Fruit fly (Drosophila melanogaster): ENCODE measurements around the gene tefu.
A peak's percentile ranks its signal among the peaks of the same experiment; 100 is the strongest.

tefu gene

DNA sequence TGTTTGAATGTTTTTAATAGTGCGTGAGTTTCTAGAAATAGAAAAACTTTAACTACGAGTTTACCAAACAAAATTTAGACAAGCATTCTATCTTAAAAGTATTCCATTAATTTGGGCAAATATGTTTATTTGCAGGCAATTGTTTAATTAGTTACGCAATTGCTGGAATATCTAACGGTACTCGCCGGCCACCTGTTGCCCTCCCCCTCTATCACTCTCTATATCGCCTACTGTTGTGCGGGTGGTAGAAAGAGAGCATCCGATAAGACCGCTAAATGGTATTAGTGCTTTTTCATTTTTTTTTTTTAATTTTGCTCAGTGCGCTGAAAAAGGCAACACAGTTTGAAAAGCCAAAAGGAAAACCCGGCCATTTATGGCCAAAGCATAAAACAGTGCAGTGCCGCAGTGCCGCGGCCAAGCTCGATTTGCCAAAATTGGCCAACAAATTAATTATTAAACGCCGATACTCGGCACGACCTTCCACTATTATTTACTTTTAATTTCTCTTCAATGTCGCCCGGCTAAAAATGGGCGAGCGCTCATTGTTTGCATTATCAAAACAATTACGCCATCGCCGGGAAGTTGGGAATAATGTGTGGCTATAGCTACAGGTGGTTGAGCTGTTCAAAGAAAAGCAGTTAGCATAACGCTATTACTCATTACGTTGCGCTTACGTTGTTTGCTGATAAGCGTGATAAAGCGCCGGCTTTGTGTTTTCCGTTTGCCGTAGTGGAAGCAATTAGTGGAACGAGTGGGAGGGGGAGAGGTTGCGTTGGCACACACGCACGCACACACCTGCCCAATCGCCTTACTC lies 48.0 kb upstream of the tefu start:
- TF ChIP-seq D19A (tag; optimal IDR thresholded peaks at IDR 0.05): no peak
- TF ChIP-seq CG4617 (GFP tag; optimal IDR thresholded peaks at IDR 0.05; ENCODE audit: borderline replicate concordance): no peak
- no peak for TF ChIP-seq Stat92E (GFP tag; optimal IDR thresholded peaks at IDR 0.05)
- TF ChIP-seq CG17912 (GFP tag; optimal IDR thresholded peaks at IDR 0.05): peak; percentile 32
- no peak for TF ChIP-seq CG7372 (GFP tag; IDR thresholded peaks at IDR 0.05)
- TF ChIP-seq jing (GFP tag; optimal IDR thresholded peaks at IDR 0.05): no peak
- TF ChIP-seq CG31224 (GFP tag; IDR thresholded peaks at IDR 0.05): no peak
- TF ChIP-seq Adf1 (GFP tag; IDR thresholded peaks at IDR 0.05): no peak
- no peak for TF ChIP-seq ab (GFP tag; optimal IDR thresholded peaks at IDR 0.05)
- no peak for TF ChIP-seq sr (GFP tag; IDR thresholded peaks at IDR 0.05)
- no peak for TF ChIP-seq CG30020 (tag; optimal IDR thresholded peaks at IDR 0.05)
- peak; percentile 25 for TF ChIP-seq cwo (GFP tag; optimal IDR thresholded peaks at IDR 0.05)
- no peak for TF ChIP-seq otp (GFP tag; IDR thresholded peaks at IDR 0.05)
- no peak for TF ChIP-seq CG14860 (GFP tag; IDR thresholded peaks at IDR 0.05; ENCODE audit: partially characterized antibody)
- no peak for TF ChIP-seq HLHmδ (GFP tag; optimal IDR thresholded peaks at IDR 0.05)
- no peak for TF ChIP-seq CG7357 (GFP tag; IDR thresholded peaks at IDR 0.05)
- TF ChIP-seq CG7556 (GFP tag; optimal IDR thresholded peaks at IDR 0.05): no peak
- TF ChIP-seq psq (GFP tag; optimal IDR thresholded peaks at IDR 0.05): no peak
- no peak for TF ChIP-seq Ada2b (GFP tag; IDR thresholded peaks at IDR 0.05)
- TF ChIP-seq CG17829 (tag; optimal IDR thresholded peaks at IDR 0.05): no peak
- no peak for TF ChIP-seq BEAF-32 (GFP tag; optimal IDR thresholded peaks at IDR 0.05)
- TF ChIP-seq CG10267 (tag; optimal IDR thresholded peaks at IDR 0.05): no peak
- TF ChIP-seq CG33557 (GFP tag; optimal IDR thresholded peaks at IDR 0.05): no peak
- no peak for TF ChIP-seq CG3995 (GFP tag; optimal IDR thresholded peaks at IDR 0.05)
- TF ChIP-seq so (GFP tag; IDR thresholded peaks at IDR 0.05): no peak
- no peak for TF ChIP-seq CG15601 (tag; optimal IDR thresholded peaks at IDR 0.05)
- TF ChIP-seq CG10959 (GFP tag; IDR thresholded peaks at IDR 0.05): no peak
- peak; percentile 78 for TF ChIP-seq kah (GFP tag; optimal IDR thresholded peaks at IDR 0.05)
- TF ChIP-seq cas (GFP tag; IDR thresholded peaks at IDR 0.05): no peak
- TF ChIP-seq gcm (GFP tag; optimal IDR thresholded peaks at IDR 0.05): no peak
- no peak for TF ChIP-seq CG8089 (GFP tag; optimal IDR thresholded peaks at IDR 0.05)
- no peak for TF ChIP-seq hb (GFP tag; IDR thresholded peaks at IDR 0.05; ENCODE audit: partially characterized antibody)
- TF ChIP-seq Antp (GFP tag; optimal IDR thresholded peaks at IDR 0.05): no peak
- TF ChIP-seq CG11085 (GFP tag; IDR thresholded peaks at IDR 0.05): no peak
- no peak for TF ChIP-seq E2f2 (GFP tag; IDR thresholded peaks at IDR 0.05)
- TF ChIP-seq ssp (GFP tag; IDR thresholded peaks at IDR 0.05): no peak
- no peak for TF ChIP-seq fru (optimal IDR thresholded peaks at IDR 0.05)
- TF ChIP-seq Hr3 (GFP tag; optimal IDR thresholded peaks at IDR 0.05): no peak
- no peak for TF ChIP-seq CG12155 (GFP tag; optimal IDR thresholded peaks at IDR 0.05)
- TF ChIP-seq CG11398 (GFP tag; optimal IDR thresholded peaks at IDR 0.05): no peak
- TF ChIP-seq CG11456 (GFP tag; IDR thresholded peaks at IDR 0.05): no peak
- peak; percentile 19 for TF ChIP-seq sug (tag; optimal IDR thresholded peaks at IDR 0.05)
- no peak for TF ChIP-seq twi (tag; optimal IDR thresholded peaks at IDR 0.05)
- no peak for TF ChIP-seq Ssrp (tag; optimal IDR thresholded peaks at IDR 0.05)
- TF ChIP-seq CG10462 (GFP tag; optimal IDR thresholded peaks at IDR 0.05): no peak
- no peak for TF ChIP-seq CG11696 (GFP tag; IDR thresholded peaks at IDR 0.05)
- TF ChIP-seq lbe (GFP tag; optimal IDR thresholded peaks at IDR 0.05): no peak
- peak; percentile 31 for TF ChIP-seq CG6765 (GFP tag; optimal IDR thresholded peaks at IDR 0.05)
- TF ChIP-seq cato (GFP tag; optimal IDR thresholded peaks at IDR 0.05; ENCODE audit: borderline replicate concordance): no peak
- no peak for TF ChIP-seq Fer2 (tag; optimal IDR thresholded peaks at IDR 0.05)

Measured in whole organism, embryonic.